Worm (Caenorhabditis elegans): Measurements from ENCODE around the gene har-1.

The har-1 gene

DNA sequence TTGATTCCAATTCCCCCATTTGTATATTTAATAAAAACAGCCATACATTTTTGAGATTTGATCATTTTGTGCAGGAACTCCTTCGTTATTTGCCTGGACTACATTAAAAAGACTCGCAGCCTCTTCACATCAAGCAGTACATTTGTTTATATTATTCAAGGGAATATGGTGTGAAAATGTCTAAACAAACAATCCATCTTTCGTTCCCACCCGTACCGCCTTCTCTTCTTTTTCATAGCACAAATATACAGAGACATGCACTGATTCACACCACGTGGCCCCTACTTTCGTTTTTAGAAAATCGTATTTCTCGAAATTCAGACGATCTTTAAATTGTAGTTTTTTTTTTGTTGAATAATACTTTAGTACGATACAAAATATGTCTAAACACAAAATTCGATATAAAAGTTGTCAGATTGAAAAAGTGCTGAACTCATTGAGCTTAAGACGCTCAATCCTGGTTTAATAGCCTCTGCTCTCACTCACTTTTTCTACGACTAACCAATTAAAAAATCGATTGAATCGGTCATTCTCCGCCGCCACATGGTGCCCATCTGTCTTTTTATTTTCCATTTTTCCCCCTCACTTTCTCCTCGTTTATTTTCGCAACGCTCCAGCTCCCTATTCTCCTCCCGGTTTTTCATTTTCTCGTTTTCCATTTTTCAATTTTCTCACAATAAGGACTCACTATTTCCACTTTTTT is 43.6 kb downstream of the har-1 start (continued):
- TF ChIP-seq hlh-17 (GFP tag; optimal IDR thresholded peaks at IDR 0.05; ENCODE audit: borderline replicate concordance) (peak; percentile 5), elt-2 (tag; optimal IDR thresholded peaks at IDR 0.05) (peak; percentile 60), C04F5.9 (tag; optimal IDR thresholded peaks at IDR 0.05) (no peak), hpl-2 (GFP tag; optimal IDR thresholded peaks at IDR 0.05) (peak; percentile 39), blmp-1 (tag; optimal IDR thresholded peaks at IDR 0.05) (peak; percentile 77), lin-13 (GFP tag; optimal IDR thresholded peaks at IDR 0.05) (peak; percentile 25), pax-3 (tag; optimal IDR thresholded peaks at IDR 0.05) (peak; percentile 45), skn-1 (tag; optimal IDR thresholded peaks at IDR 0.05) (no peak), ztf-4 (tag; optimal IDR thresholded peaks at IDR 0.05) (peak; percentile 72), fkh-4 (tag; optimal IDR thresholded peaks at IDR 0.05; ENCODE audit: borderline replicate concordance) (peak; percentile 32), lsy-2 (tag; optimal IDR thresholded peaks at IDR 0.05) (peak; percentile 2 to 51), pag-3 (tag; optimal IDR thresholded peaks at IDR 0.05; ENCODE audit: borderline replicate concordance, insufficient read depth) (no peak), lin-14 (GFP tag; optimal IDR thresholded peaks at IDR 0.05) (peak; percentile 22), aly-2 (tag; optimal IDR thresholded peaks at IDR 0.05) (peak; percentile 94), nhr-85 (tag) (peak; percentile 80), nhr-19 (GFP tag; conservative IDR thresholded peaks at IDR 0.05) (peak; percentile 60), fos-1 (tag; optimal IDR thresholded peaks at IDR 0.05) (peak; percentile 35), swsn-7 (tag; optimal IDR thresholded peaks at IDR 0.05) (peak; percentile 21), lin-35 (GFP tag; optimal IDR thresholded peaks at IDR 0.05) (peak in 1 of 2 experiments; percentile 34), ets-5 (GFP tag; IDR thresholded peaks at IDR 0.05) (no peak), nhr-90 (tag; optimal IDR thresholded peaks at IDR 0.05; ENCODE audit: poor library complexity) (peak; percentile 63), tbx-2 (tag; optimal IDR thresholded peaks at IDR 0.05) (peak; percentile 5)

DNA sequence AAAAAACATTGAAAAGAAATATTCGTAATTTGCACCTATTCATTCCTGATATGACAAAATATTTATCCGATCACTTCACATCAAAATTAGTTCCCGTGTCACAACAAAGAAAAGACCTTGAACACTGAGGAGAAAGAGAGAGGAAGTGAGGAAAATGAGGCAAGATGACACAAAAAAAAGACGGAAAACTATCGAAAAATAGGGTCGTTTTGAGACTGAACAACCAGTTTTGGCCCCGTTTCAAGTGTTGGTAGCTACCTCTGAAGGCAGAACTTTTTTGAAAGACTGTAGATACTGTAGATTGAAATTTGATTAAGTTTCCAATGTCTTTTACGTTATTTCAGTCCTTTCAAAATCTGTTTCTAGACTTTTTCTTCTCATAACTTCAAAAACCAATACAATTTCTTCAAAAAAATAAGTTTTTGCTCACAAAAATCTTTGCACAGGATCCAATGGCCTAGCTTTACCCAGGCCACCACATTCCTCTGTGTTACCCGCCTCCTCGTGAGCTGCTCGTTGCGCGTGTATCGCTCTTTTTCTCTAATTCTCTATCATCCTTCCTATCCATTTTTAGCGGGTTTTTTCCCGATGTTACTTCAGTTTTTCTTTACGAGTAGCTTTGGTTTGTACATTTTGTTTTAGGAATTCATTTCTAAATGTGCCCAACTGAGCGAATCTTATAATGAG is 44.6 kb downstream of the har-1 start:
- peak; percentile 82 for TF ChIP-seq ceh-90 (tag; optimal IDR thresholded peaks at IDR 0.05)
- TF ChIP-seq hlh-4 (tag; optimal IDR thresholded peaks at IDR 0.05) = no peak
- peak; percentile 40 for TF ChIP-seq F16B12.6 (tag; optimal IDR thresholded peaks at IDR 0.05)
- TF ChIP-seq nhr-90 (tag; optimal IDR thresholded peaks at IDR 0.05; ENCODE audit: poor library complexity) = peak; percentile 19
- TF ChIP-seq efl-1 (optimal IDR thresholded peaks at IDR 0.05) = peak; percentile 67 to 74
- peak; percentile 56 to 94 for TF ChIP-seq efl-1 (GFP tag; optimal IDR thresholded peaks at IDR 0.05 in 1 of 2)
- no peak for TF ChIP-seq nhr-84 (tag; optimal IDR thresholded peaks at IDR 0.05)
- TF ChIP-seq nhr-85 (tag) = peak; percentile 76
- no peak for TF ChIP-seq ceh-63 (GFP tag; optimal IDR thresholded peaks at IDR 0.05)
- TF ChIP-seq skn-1 (tag; optimal IDR thresholded peaks at IDR 0.05) = peak; percentile 75
- TF ChIP-seq C16A3.4 (tag; optimal IDR thresholded peaks at IDR 0.05) = peak; percentile 21
- peak; percentile 69 for TF ChIP-seq isw-1 (GFP tag; IDR thresholded peaks at IDR 0.05)
- TF ChIP-seq lin-35 (GFP tag; optimal IDR thresholded peaks at IDR 0.05) = peak in 1 of 2 experiments; percentile 69
- TF ChIP-seq jun-1 (tag; optimal IDR thresholded peaks at IDR 0.05) = no peak
- TF ChIP-seq Y116A8C.19 (tag; optimal IDR thresholded peaks at IDR 0.05; ENCODE audit: borderline replicate concordance) = no peak
- no peak for TF ChIP-seq ets-5 (GFP tag; IDR thresholded peaks at IDR 0.05)
- TF ChIP-seq lin-14 (GFP tag; optimal IDR thresholded peaks at IDR 0.05) = peak; percentile 83
- TF ChIP-seq mep-1 (tag; optimal IDR thresholded peaks at IDR 0.05) = peak; percentile 56
- TF ChIP-seq mdl-1 (tag; optimal IDR thresholded peaks at IDR 0.05) = peak; percentile 63 to 90
- TF ChIP-seq vab-15 (tag; optimal IDR thresholded peaks at IDR 0.05) = no peak
- TF ChIP-seq sox-4 (tag; optimal IDR thresholded peaks at IDR 0.05) = peak; percentile 15
- peak; percentile 24 for TF ChIP-seq egl-13 (tag; optimal IDR thresholded peaks at IDR 0.05)
- no peak for TF ChIP-seq blmp-1 (tag; optimal IDR thresholded peaks at IDR 0.05)
- TF ChIP-seq aly-2 (tag; optimal IDR thresholded peaks at IDR 0.05) = no peak
- no peak for TF ChIP-seq xbp-1 (tag; optimal IDR thresholded peaks at IDR 0.05)
- no peak for TF ChIP-seq nhr-11 (tag; optimal IDR thresholded peaks at IDR 0.05)
- TF ChIP-seq tlp-1 (tag; optimal IDR thresholded peaks at IDR 0.05) = no peak
- TF ChIP-seq unc-30 (tag; optimal IDR thresholded peaks at IDR 0.05) = no peak
- no peak for TF ChIP-seq pag-3 (tag; optimal IDR thresholded peaks at IDR 0.05; ENCODE audit: borderline replicate concordance, insufficient read depth)
- no peak for TF ChIP-seq hpl-2 (GFP tag; optimal IDR thresholded peaks at IDR 0.05)
- no peak for TF ChIP-seq lin-13 (GFP tag; optimal IDR thresholded peaks at IDR 0.05)
- TF ChIP-seq alr-1 (tag; optimal IDR thresholded peaks at IDR 0.05; ENCODE audit: borderline replicate concordance) = no peak
- TF ChIP-seq fkh-4 (tag; optimal IDR thresholded peaks at IDR 0.05; ENCODE audit: borderline replicate concordance) = peak; percentile 47
- TF ChIP-seq pax-3 (tag; optimal IDR thresholded peaks at IDR 0.05) = peak; percentile 64
- TF ChIP-seq dsc-1 (tag; optimal IDR thresholded peaks at IDR 0.05) = peak; percentile 40
- no peak for TF ChIP-seq lin-39 (tag; optimal IDR thresholded peaks at IDR 0.05)
- TF ChIP-seq ceh-8 (GFP tag; optimal IDR thresholded peaks at IDR 0.05) = no peak
- peak; percentile 85 for TF ChIP-seq fkh-8 (tag; optimal IDR thresholded peaks at IDR 0.05)
